Worm (Caenorhabditis elegans): ENCODE results near the gene F38E1.3.
A peak's percentile ranks its signal among the peaks of the same experiment; 100 is the strongest.

The F38E1.3 gene

ce11 chrV:8426741-8427457 is 51.0 kb downstream of the F38E1.3 start:
- TF ChIP-seq skn-1 (tag; optimal IDR thresholded peaks at IDR 0.05) (no peak), unc-62 (GFP tag; optimal IDR thresholded peaks at IDR 0.05) (no peak), ama-1 (optimal IDR thresholded peaks at IDR 0.05) (no peak), nhr-77 (tag; optimal IDR thresholded peaks at IDR 0.05) (no peak), nhr-84 (tag; optimal IDR thresholded peaks at IDR 0.05) (no peak), ztf-4 (tag; optimal IDR thresholded peaks at IDR 0.05) (no peak), ceh-90 (tag; optimal IDR thresholded peaks at IDR 0.05) (no peak), ceh-63 (GFP tag; optimal IDR thresholded peaks at IDR 0.05) (no peak), fkh-10 (GFP tag; optimal IDR thresholded peaks at IDR 0.05) (no peak), xbp-1 (tag; optimal IDR thresholded peaks at IDR 0.05) (no peak), mdl-1 (tag; optimal IDR thresholded peaks at IDR 0.05) (peak in 1 of 2 experiments; percentile 4), ceh-8 (GFP tag; optimal IDR thresholded peaks at IDR 0.05) (no peak), lin-39 (tag; optimal IDR thresholded peaks at IDR 0.05) (no peak), hlh-4 (tag; optimal IDR thresholded peaks at IDR 0.05) (no peak), zip-4 (GFP tag; optimal IDR thresholded peaks at IDR 0.05) (no peak), nhr-20 (tag; optimal IDR thresholded peaks at IDR 0.05) (peak; percentile 73), nhr-237 (tag; optimal IDR thresholded peaks at IDR 0.05) (no peak), grh-1 (GFP tag; IDR thresholded peaks at IDR 0.05) (no peak), pag-3 (tag; optimal IDR thresholded peaks at IDR 0.05; ENCODE audit: borderline replicate concordance, insufficient read depth) (no peak), egl-13 (tag; optimal IDR thresholded peaks at IDR 0.05) (no peak), lir-3 (tag; optimal IDR thresholded peaks at IDR 0.05; ENCODE audit: poor library complexity) (no peak), blmp-1 (tag; optimal IDR thresholded peaks at IDR 0.05) (peak; percentile 73), snu-23 (GFP tag; optimal IDR thresholded peaks at IDR 0.05) (peak; percentile 26), sptf-1 (tag; optimal IDR thresholded peaks at IDR 0.05) (no peak), unc-30 (tag; optimal IDR thresholded peaks at IDR 0.05) (no peak), pax-3 (tag; optimal IDR thresholded peaks at IDR 0.05) (no peak), ztf-11 (tag; optimal IDR thresholded peaks at IDR 0.05) (no peak), sup-37 (GFP tag; optimal IDR thresholded peaks at IDR 0.05) (no peak), lin-14 (GFP tag; optimal IDR thresholded peaks at IDR 0.05) (peak; percentile 47), fkh-4 (tag; optimal IDR thresholded peaks at IDR 0.05; ENCODE audit: borderline replicate concordance) (no peak), isw-1 (GFP tag; IDR thresholded peaks at IDR 0.05) (no peak), nhr-19 (GFP tag; conservative IDR thresholded peaks at IDR 0.05) (no peak), fos-1 (tag; optimal IDR thresholded peaks at IDR 0.05) (no peak), nhr-47 (tag; optimal IDR thresholded peaks at IDR 0.05) (no peak), ceh-82 (tag; optimal IDR thresholded peaks at IDR 0.05) (no peak), nhr-28 (tag; optimal IDR thresholded peaks at IDR 0.05) (no peak), lin-35 (GFP tag; optimal IDR thresholded peaks at IDR 0.05) (peak in 1 of 2 experiments; percentile 27), nhr-71 (tag; optimal IDR thresholded peaks at IDR 0.05) (peak; percentile 52), ets-5 (GFP tag; IDR thresholded peaks at IDR 0.05) (no peak), elt-3 (tag; optimal IDR thresholded peaks at IDR 0.05) (peak in 2 of 6 experiments; percentile 27 to 88), elt-2 (tag; optimal IDR thresholded peaks at IDR 0.05) (peak; percentile 51), egl-27 (tag; optimal IDR thresholded peaks at IDR 0.05) (no peak), ces-1 (GFP tag; optimal IDR thresholded peaks at IDR 0.05) (no peak), sox-4 (tag; optimal IDR thresholded peaks at IDR 0.05) (no peak), vab-15 (tag; optimal IDR thresholded peaks at IDR 0.05) (no peak), lin-13 (GFP tag; optimal IDR thresholded peaks at IDR 0.05) (no peak), aly-2 (tag; optimal IDR thresholded peaks at IDR 0.05) (no peak), nhr-85 (tag) (peak; percentile 82), dpl-1 (GFP tag; optimal IDR thresholded peaks at IDR 0.05) (no peak), lsy-2 (tag; optimal IDR thresholded peaks at IDR 0.05) (no peak), dsc-1 (tag; optimal IDR thresholded peaks at IDR 0.05) (no peak), irx-1 (tag; optimal IDR thresholded peaks at IDR 0.05) (no peak)

All from whole organism, L1 larva.